Worm (Caenorhabditis elegans) whole organism, mixed stage, embryonic: ENCODE measurements around the gene fbxb-65.

Experiments
- hlh-1 ChIP-seq: fragments of 150-350 bp; optimal IDR thresholded peaks from 2 replicates; lab custom pipeline; 2014; ENCODE audit warnings: missing biosample characterization, missing genetic modification reagents, missing genetic modification characterization
- lsy-2 ChIP-seq: fragments of 150-350 bp; optimal IDR thresholded peaks from 2 replicates; lab custom pipeline; 2014; ENCODE audit warnings: missing biosample characterization, missing genetic modification characterization
- nhr-237 ChIP-seq: fragments of 150-350 bp; optimal IDR thresholded peaks from 2 replicates; lab custom pipeline; 2014; ENCODE audit warnings: missing biosample characterization, missing genetic modification characterization
- nhr-28 ChIP-seq: fragments of 150-350 bp; optimal IDR thresholded peaks from 2 replicates; lab custom pipeline; 2014; ENCODE audit warnings: missing biosample characterization, missing genetic modification characterization

DNA sequence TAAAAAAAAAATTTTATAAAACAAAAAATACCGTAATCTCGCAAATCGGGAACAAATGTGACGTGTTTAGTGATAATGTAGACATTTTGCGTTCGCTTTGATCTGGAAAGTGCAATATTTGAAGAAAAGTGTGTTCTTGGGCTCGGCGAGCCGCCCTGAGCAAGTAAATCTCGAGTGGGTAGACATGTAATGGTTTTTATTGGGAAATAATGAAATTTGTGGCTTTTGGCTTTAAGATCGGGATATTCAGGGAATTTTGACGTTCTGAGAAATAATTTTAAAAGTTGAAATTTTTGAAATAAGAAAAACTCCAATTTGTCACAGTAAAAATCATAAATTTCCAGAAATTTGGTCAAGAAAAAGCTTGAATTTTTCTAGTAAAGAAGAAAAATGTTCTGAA, 33.2 kb downstream of the fbxb-65 start, which contains the start of gene C14B4.2:
- TF ChIP-seq lsy-2, result no peak
- TF ChIP-seq hlh-1 (tag; lab: Kevin White, UChicago), result no peak
- no peak for TF ChIP-seq nhr-28 (tag; lab: Kevin White, UChicago)
- no peak for TF ChIP-seq nhr-237 (tag; lab: Kevin White, UChicago)
